Fruit fly (Drosophila melanogaster): Measurements from ENCODE around the gene kmr.
A peak's percentile ranks its signal among the peaks of the same experiment; 100 is the strongest.

kmr gene

dm6 chr3R:13735304-13735898 lies 20.4 kb downstream of the kmr start (continued):
- TF ChIP-seq CG7372 (GFP tag; IDR thresholded peaks at IDR 0.05): no peak
- no peak for TF ChIP-seq BtbVII (GFP tag; optimal IDR thresholded peaks at IDR 0.05)
- TF ChIP-seq CG18476 (GFP tag; optimal IDR thresholded peaks at IDR 0.05): peak; percentile 68
- no peak for TF ChIP-seq CG13894 (tag; optimal IDR thresholded peaks at IDR 0.05)
- TF ChIP-seq CG10431 (GFP tag; optimal IDR thresholded peaks at IDR 0.05): no peak
- TF ChIP-seq CG31365 (tag; optimal IDR thresholded peaks at IDR 0.05): no peak
- peak in 1 of 2 experiments; percentile 64 for TF ChIP-seq Pdp1 (GFP tag; optimal IDR thresholded peaks at IDR 0.05)
- TF ChIP-seq CG15269 (tag; optimal IDR thresholded peaks at IDR 0.05): no peak
- no peak for TF ChIP-seq tna (GFP tag; IDR thresholded peaks at IDR 0.05; ENCODE audit: partially characterized antibody)
- TF ChIP-seq Side (GFP tag; optimal IDR thresholded peaks at IDR 0.05): no peak
- TF ChIP-seq Deaf1 (tag; optimal IDR thresholded peaks at IDR 0.05): peak; percentile 91
- TF ChIP-seq abd-A (tag; optimal IDR thresholded peaks at IDR 0.05): peak; percentile 17
- TF ChIP-seq Poxn (GFP tag; IDR thresholded peaks at IDR 0.05): no peak
- TF ChIP-seq ind (GFP tag; optimal IDR thresholded peaks at IDR 0.05): no peak
- no peak for TF ChIP-seq sug (tag; optimal IDR thresholded peaks at IDR 0.05)
- peak; percentile 16 for TF ChIP-seq Jarid2 (GFP tag; optimal IDR thresholded peaks at IDR 0.05)
- TF ChIP-seq CG7928 (GFP tag; optimal IDR thresholded peaks at IDR 0.05): no peak
- TF ChIP-seq CG14441 (GFP tag; IDR thresholded peaks at IDR 0.05): no peak
- no peak for TF ChIP-seq CG4328 (GFP tag; optimal IDR thresholded peaks at IDR 0.05)
- no peak for TF ChIP-seq jing (GFP tag; optimal IDR thresholded peaks at IDR 0.05)
- TF ChIP-seq shn (GFP tag; optimal IDR thresholded peaks at IDR 0.05): no peak
- TF ChIP-seq CG3407 (GFP tag; optimal IDR thresholded peaks at IDR 0.05): no peak
- no peak for TF ChIP-seq esg (GFP tag; conservative IDR thresholded peaks at IDR 0.05)
- no peak for TF ChIP-seq Taf1 (GFP tag; IDR thresholded peaks at IDR 0.05)
- no peak for TF ChIP-seq slou (GFP tag; optimal IDR thresholded peaks at IDR 0.05)
- TF ChIP-seq CG10959 (GFP tag; IDR thresholded peaks at IDR 0.05): 0 out of 2 replicates have a peak, but pooled peaks have one; percentile 16
- TF ChIP-seq CG2129 (GFP tag; IDR thresholded peaks at IDR 0.05; ENCODE audit: partially characterized antibody): no peak
- TF ChIP-seq C15 (GFP tag; IDR thresholded peaks at IDR 0.05): 0 out of 3 replicates have a peak, but pooled peaks have one; percentile 12
- TF ChIP-seq her (GFP tag; optimal IDR thresholded peaks at IDR 0.05): no peak
- TF ChIP-seq en (GFP tag; optimal IDR thresholded peaks at IDR 0.05): no peak
- TF ChIP-seq CG6689 (GFP tag; IDR thresholded peaks at IDR 0.05): no peak
- TF ChIP-seq Ravus (GFP tag; IDR thresholded peaks at IDR 0.05): no peak
- TF ChIP-seq peb (GFP tag; IDR thresholded peaks at IDR 0.05): no peak
- no peak for TF ChIP-seq CG1792 (GFP tag; optimal IDR thresholded peaks at IDR 0.05)
- no peak for TF ChIP-seq phol (tag; optimal IDR thresholded peaks at IDR 0.05)
- TF ChIP-seq CTCF (GFP tag; optimal IDR thresholded peaks at IDR 0.05): no peak
- TF ChIP-seq stwl (tag; optimal IDR thresholded peaks at IDR 0.05): no peak
- TF ChIP-seq Rfx (GFP tag; IDR thresholded peaks at IDR 0.05): 0 out of 2 replicates have a peak, but pooled peaks have one; percentile 23
- no peak for TF ChIP-seq p53 (GFP tag; optimal IDR thresholded peaks at IDR 0.05)
- TF ChIP-seq ewg (GFP tag; optimal IDR thresholded peaks at IDR 0.05): peak; percentile 36
- TF ChIP-seq pita (GFP tag; optimal IDR thresholded peaks at IDR 0.05): no peak
- TF ChIP-seq Hsf (GFP tag; optimal IDR thresholded peaks at IDR 0.05): no peak
- TF ChIP-seq CG8281 (tag; optimal IDR thresholded peaks at IDR 0.05): no peak
- no peak for TF ChIP-seq ham (GFP tag; IDR thresholded peaks at IDR 0.05)
- TF ChIP-seq CG10543 (GFP tag; optimal IDR thresholded peaks at IDR 0.05): no peak
- TF ChIP-seq Dek (tag; optimal IDR thresholded peaks at IDR 0.05): no peak
- TF ChIP-seq sr (GFP tag; IDR thresholded peaks at IDR 0.05): no peak
- TF ChIP-seq CG8290 (GFP tag; optimal IDR thresholded peaks at IDR 0.05): no peak
- TF ChIP-seq CG8290 (tag; optimal IDR thresholded peaks at IDR 0.05): no peak
- TF ChIP-seq zfh2 (GFP tag; optimal IDR thresholded peaks at IDR 0.05): no peak
- no peak for TF ChIP-seq Dad (GFP tag; optimal IDR thresholded peaks at IDR 0.05)
- TF ChIP-seq CG6854 (GFP tag; optimal IDR thresholded peaks at IDR 0.05): no peak
